Fruit fly (Drosophila melanogaster) whole organism, embryonic: ENCODE measurements around the gene CG33552.
A peak's percentile ranks its signal among the peaks of the same experiment; 100 is the strongest.

Source experiments
- Atf6 ChIP-seq: fragments of 200-800 bp; sonication (Bioruptor generic); IDR thresholded peaks from 2 replicates; pipeline ENCODE4 v1.3.6; 2022; ENCODE audit warnings: missing biosample characterization, missing genetic modification characterization
- Awh ChIP-seq: fragments of 200-800 bp; sonication (Bioruptor generic); IDR thresholded peaks from 2 replicates; pipeline ENCODE4, ENCODE4 v1.3.6; 2022; ENCODE audit warnings: missing biosample characterization, missing genetic modification characterization
- B-H1 ChIP-seq: fragments of 200-800 bp; sonication (Bioruptor generic); IDR thresholded peaks from 3 replicates; pipeline ENCODE4 v1.3.6; 2022; ENCODE audit warnings: missing biosample characterization, missing genetic modification characterization
- CG10147 ChIP-seq: fragments of 200-800 bp; sonication (Bioruptor generic); optimal IDR thresholded peaks from 2 replicates; lab custom pipeline; 2019; ENCODE audit warnings: missing biosample characterization, mild to moderate bottlenecking, missing genetic modification characterization, moderate library complexity
- CG12071 ChIP-seq: fragments of 200-800 bp; sonication (Bioruptor generic); optimal IDR thresholded peaks from 3 replicates; lab custom pipeline; 2018; ENCODE audit warnings: missing biosample characterization, mild to moderate bottlenecking, missing genetic modification characterization
- CG12219 ChIP-seq: fragments of 200-800 bp; sonication (Bioruptor generic); optimal IDR thresholded peaks from 3 replicates; lab custom pipeline; 2018; ENCODE audit warnings: missing biosample characterization, mild to moderate bottlenecking, missing genetic modification characterization
- CG14441 ChIP-seq: fragments of 200-800 bp; sonication (Bioruptor generic); IDR thresholded peaks from 2 replicates; pipeline ENCODE4 v1.3.6; 2022; ENCODE audit warnings: missing biosample characterization, missing genetic modification characterization
- CG15479 ChIP-seq: fragments of 200-800 bp; sonication (Bioruptor generic); optimal IDR thresholded peaks from 3 replicates; lab custom pipeline; 2019; ENCODE audit warnings: missing biosample characterization, mild to moderate bottlenecking, missing genetic modification characterization, moderate library complexity
- CG15601 ChIP-seq: fragments of 200-800 bp; sonication (Bioruptor generic); optimal IDR thresholded peaks from 3 replicates; lab custom pipeline; 2019; ENCODE audit warnings: missing biosample characterization, mild to moderate bottlenecking, missing genetic modification characterization, moderate library complexity
- CG1603 ChIP-seq: fragments of 200-800 bp; sonication (Bioruptor generic); optimal IDR thresholded peaks from 2 replicates; lab custom pipeline; 2019; ENCODE audit warnings: missing biosample characterization, mild to moderate bottlenecking, missing genetic modification characterization, moderate library complexity
- CG1647 ChIP-seq: fragments of 200-800 bp; sonication (Bioruptor generic); optimal IDR thresholded peaks from 3 replicates; lab custom pipeline; 2016; ENCODE audit warnings: missing biosample characterization, missing genetic modification characterization
- CG17186 ChIP-seq: fragments of 200-800 bp; sonication (Bioruptor generic); optimal IDR thresholded peaks from 3 replicates; lab custom pipeline; 2017; ENCODE audit warnings: missing biosample characterization, missing genetic modification reagents, missing genetic modification characterization
- CG17912 ChIP-seq: fragments of 200-800 bp; sonication (Bioruptor generic); optimal IDR thresholded peaks from 2 replicates; lab custom pipeline; 2018; ENCODE audit warnings: missing biosample characterization, mild to moderate bottlenecking, missing genetic modification characterization
- CG18476 ChIP-seq: fragments of 200-800 bp; sonication (Bioruptor generic); optimal IDR thresholded peaks from 2 replicates; lab custom pipeline; 2016; ENCODE audit warnings: missing biosample characterization, mild to moderate bottlenecking, missing genetic modification characterization
- CG31365 ChIP-seq: fragments of 200-800 bp; sonication (Bioruptor generic); optimal IDR thresholded peaks from 2 replicates; lab custom pipeline; 2018; ENCODE audit warnings: missing biosample characterization, mild to moderate bottlenecking, missing genetic modification characterization
- CG3838 ChIP-seq: fragments of 200-800 bp; sonication (Bioruptor generic); optimal IDR thresholded peaks from 3 replicates; lab custom pipeline; 2016; ENCODE audit warnings: missing biosample characterization, missing genetic modification characterization
- CG4707 ChIP-seq: fragments of 200-800 bp; sonication (Bioruptor generic); optimal IDR thresholded peaks from 2 replicates; lab custom pipeline; 2018; ENCODE audit warnings: missing biosample characterization, mild to moderate bottlenecking, missing genetic modification characterization, moderate library complexity
- CG5245 ChIP-seq: fragments of 200-800 bp; sonication (Bioruptor generic); optimal IDR thresholded peaks from 3 replicates; lab custom pipeline; 2016; ENCODE audit warnings: missing biosample characterization, missing genetic modification characterization
- CG7556 ChIP-seq: fragments of 200-800 bp; sonication (Bioruptor generic); optimal IDR thresholded peaks from 2 replicates; lab custom pipeline; 2017; ENCODE audit warnings: missing biosample characterization, mild to moderate bottlenecking, missing genetic modification characterization
- CG8290 ChIP-seq, 3 experiments: fragments of 200-800 bp; sonication (Bioruptor generic); optimal IDR thresholded peaks; 2 replicates each; lab custom pipeline; 2016 to 2019; ENCODE audit warnings: missing biosample characterization in 3 of 3, missing genetic modification characterization in 3 of 3, mild to moderate bottlenecking in 2 of 3, moderate library complexity in 1 of 3
- CG9437 ChIP-seq: fragments of 200-800 bp; sonication (Bioruptor generic); optimal IDR thresholded peaks from 2 replicates; lab custom pipeline; 2018; ENCODE audit warnings: missing biosample characterization, mild to moderate bottlenecking, missing genetic modification characterization
- CrebB ChIP-seq: fragments of 200-800 bp; sonication (Bioruptor generic); optimal IDR thresholded peaks from 3 replicates; lab custom pipeline; 2018; ENCODE audit warnings: missing biosample characterization, mild to moderate bottlenecking, missing genetic modification characterization
- Dip2 ChIP-seq: fragments of 200-800 bp; sonication (Bioruptor generic); IDR thresholded peaks from 2 replicates; pipeline ENCODE4 v1.3.6; 2022; ENCODE audit warnings: missing biosample characterization, missing genetic modification characterization
- Dll ChIP-seq: fragments of 200-800 bp; sonication (Bioruptor generic); IDR thresholded peaks from 4 replicates; pipeline ENCODE4 v1.3.6; 2022; ENCODE audit warnings: missing biosample characterization, missing genetic modification characterization; ENCODE audit not compliant: partially characterized antibody
- Dp ChIP-seq: fragments of 200-800 bp; sonication (Bioruptor generic); optimal IDR thresholded peaks from 2 replicates; lab custom pipeline; 2018; ENCODE audit warnings: missing biosample characterization, mild to moderate bottlenecking, missing genetic modification characterization, moderate library complexity
- Fer1 ChIP-seq: fragments of 200-800 bp; sonication (Bioruptor generic); optimal IDR thresholded peaks from 2 replicates; lab custom pipeline; 2017; ENCODE audit warnings: missing biosample characterization, mild to moderate bottlenecking, missing genetic modification characterization
- HLH54F ChIP-seq: fragments of 200-800 bp; sonication (Bioruptor generic); optimal IDR thresholded peaks from 3 replicates; lab custom pipeline; 2016; ENCODE audit warnings: missing biosample characterization, missing genetic modification characterization
- Max ChIP-seq: fragments of 200-800 bp; sonication (Bioruptor generic); optimal IDR thresholded peaks from 2 replicates; lab custom pipeline; 2016; ENCODE audit warnings: missing biosample characterization, mild to moderate bottlenecking, missing genetic modification characterization
- Neu2 ChIP-seq: fragments of 200-800 bp; sonication (Bioruptor generic); optimal IDR thresholded peaks from 3 replicates; lab custom pipeline; 2016; ENCODE audit warnings: missing biosample characterization, missing genetic modification characterization, borderline replicate concordance
- Pdp1 ChIP-seq, 2 experiments: fragments of 200-800 bp; sonication (Bioruptor generic); optimal IDR thresholded peaks; 3 replicates each; lab custom pipeline; 2016; ENCODE audit warnings: missing biosample characterization in 2 of 2, missing genetic modification characterization in 2 of 2, mild to moderate bottlenecking in 1 of 2, moderate library complexity in 1 of 2
- Rx ChIP-seq: fragments of 200-800 bp; sonication (Bioruptor generic); IDR thresholded peaks from 2 replicates; pipeline ENCODE4 v1.3.6; 2022; ENCODE audit warnings: missing biosample characterization, missing genetic modification characterization
- Stat92E ChIP-seq, 3 experiments: fragments of >200 bp in 2 of 3; fragments of 200-800 bp in 1 of 3; sonication (Bioruptor generic) in 1 of 3; optimal IDR thresholded peaks; 2 replicates each; lab custom pipeline; 2017 to 2019; ENCODE audit warnings: missing biosample characterization in 3 of 3, missing genetic modification characterization in 3 of 3, mild to moderate bottlenecking in 1 of 3, moderate library complexity in 1 of 3
- ab ChIP-seq: fragments of 200-800 bp; sonication (Bioruptor generic); optimal IDR thresholded peaks from 2 replicates; lab custom pipeline; 2016; ENCODE audit warnings: missing biosample characterization, missing genetic modification characterization
- amos ChIP-seq: fragments of 200-800 bp; sonication (Bioruptor generic); IDR thresholded peaks from 2 replicates; pipeline ENCODE4 v1.3.6; 2022; ENCODE audit warnings: missing biosample characterization, missing genetic modification characterization; ENCODE audit not compliant: partially characterized antibody
- dimm ChIP-seq: fragments of 200-800 bp; sonication (Bioruptor generic); IDR thresholded peaks from 2 replicates; pipeline ENCODE4 v1.3.6; 2022; ENCODE audit warnings: missing biosample characterization, missing genetic modification characterization
- en ChIP-seq: fragments of 200-800 bp; sonication (Bioruptor generic); optimal IDR thresholded peaks from 2 replicates; lab custom pipeline; 2016; ENCODE audit warnings: missing biosample characterization, missing genetic modification characterization
- fd96Cb ChIP-seq: fragments of 200-800 bp; sonication (Bioruptor generic); optimal IDR thresholded peaks from 2 replicates; lab custom pipeline; 2018; ENCODE audit warnings: missing biosample characterization, mild to moderate bottlenecking, missing genetic modification characterization, moderate library complexity
- gem ChIP-seq: fragments of 200-800 bp; sonication (Bioruptor generic); optimal IDR thresholded peaks from 2 replicates; lab custom pipeline; 2019; ENCODE audit warnings: missing biosample characterization, mild to moderate bottlenecking, missing genetic modification characterization, moderate library complexity
- h ChIP-seq: fragments of >200 bp; optimal IDR thresholded peaks from 2 replicates; lab custom pipeline; 2017
- kay ChIP-seq: fragments of 200-800 bp; sonication (Bioruptor generic); optimal IDR thresholded peaks from 2 replicates; lab custom pipeline; 2016; ENCODE audit warnings: missing biosample characterization, missing genetic modification characterization
- maf-S ChIP-seq: fragments of 200-800 bp; sonication (Bioruptor generic); optimal IDR thresholded peaks from 2 replicates; lab custom pipeline; 2016; ENCODE audit warnings: missing biosample characterization, missing genetic modification characterization
- repo ChIP-seq: fragments of 200-800 bp; sonication (Bioruptor generic); optimal IDR thresholded peaks from 2 replicates; lab custom pipeline; 2016; ENCODE audit warnings: missing biosample characterization, missing genetic modification characterization
- sd ChIP-seq: fragments of 200-800 bp; sonication (Bioruptor generic); optimal IDR thresholded peaks from 3 replicates; lab custom pipeline; 2018; ENCODE audit warnings: missing biosample characterization, mild to moderate bottlenecking, missing genetic modification characterization, moderate library complexity
- slbo ChIP-seq: fragments of 200-800 bp; sonication (Bioruptor generic); IDR thresholded peaks from 2 replicates; pipeline ENCODE4 v1.3.6; 2022; ENCODE audit warnings: missing biosample characterization, missing genetic modification characterization
- sug ChIP-seq: fragments of 200-800 bp; optimal IDR thresholded peaks from 2 replicates; lab custom pipeline; 2019; ENCODE audit warnings: missing biosample characterization, mild to moderate bottlenecking, missing genetic modification characterization, moderate library complexity
- tin ChIP-seq: fragments of 200-800 bp; sonication (Bioruptor generic); optimal IDR thresholded peaks from 3 replicates; lab custom pipeline; 2016; ENCODE audit warnings: missing biosample characterization, missing genetic modification characterization
- tna ChIP-seq: fragments of 200-800 bp; sonication (Bioruptor generic); IDR thresholded peaks from 2 replicates; pipeline ENCODE4 v1.3.6; 2022; ENCODE audit warnings: missing biosample characterization, missing genetic modification characterization; ENCODE audit not compliant: partially characterized antibody
- trem ChIP-seq: fragments of 200-800 bp; optimal IDR thresholded peaks from 3 replicates; lab custom pipeline; 2019; ENCODE audit warnings: missing biosample characterization, mild to moderate bottlenecking, missing genetic modification characterization, moderate library complexity
- unpg ChIP-seq: fragments of 200-800 bp; sonication (Bioruptor generic); optimal IDR thresholded peaks from 3 replicates; lab custom pipeline; 2018; ENCODE audit warnings: missing biosample characterization, mild to moderate bottlenecking, missing genetic modification characterization, moderate library complexity
- wdn ChIP-seq: fragments of 200-800 bp; sonication (Bioruptor generic); IDR thresholded peaks from 2 replicates; pipeline ENCODE4 v1.3.6; 2022; ENCODE audit warnings: missing biosample characterization, missing genetic modification characterization
- zfh2 ChIP-seq: fragments of 200-800 bp; sonication (Bioruptor generic); optimal IDR thresholded peaks from 2 replicates; lab custom pipeline; 2016; ENCODE audit warnings: missing biosample characterization, missing genetic modification characterization

CG33552 gene

DNA sequence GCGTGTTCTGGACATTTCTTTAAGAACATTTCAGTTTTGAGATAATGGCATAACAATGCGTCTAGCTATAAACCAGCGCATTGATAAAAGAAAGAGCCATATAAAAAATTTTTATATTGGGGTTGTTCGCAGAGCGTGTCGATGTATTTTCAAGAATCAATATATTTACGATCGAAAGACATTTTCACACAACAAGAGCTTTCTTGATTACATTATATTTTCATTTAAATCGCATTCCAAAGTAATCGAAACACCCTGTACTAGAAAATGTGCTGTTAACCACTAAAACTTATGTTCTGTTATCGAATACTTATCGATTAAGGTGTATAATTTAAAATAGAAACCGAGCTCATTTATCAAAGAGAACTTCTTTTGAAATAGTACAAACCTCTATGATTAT lies 21.4 kb downstream of the CG33552 start (continued):
- TF ChIP-seq B-H1 (GFP tag; lab: Robert Waterston, UW) (no peak), Rx (GFP tag; lab: Robert Waterston, UW) (no peak), Pdp1 (GFP tag; optimal IDR thresholded peaks at IDR 0.05; lab: Kevin White, UChicago) (peak; percentile 18 to 52), Stat92E (GFP tag; optimal IDR thresholded peaks at IDR 0.05; lab: Kevin White, UChicago) (no peak), CG9437 (GFP tag; lab: Kevin White, UChicago) (no peak), CG1647 (GFP tag; lab: Kevin White, UChicago) (peak; percentile 23), CG17186 (GFP tag; lab: Kevin White, UChicago) (no peak), CG10147 (GFP tag; lab: Kevin White, UChicago) (peak; percentile 49), amos (GFP tag; lab: Robert Waterston, UW) (no peak), CrebB (tag; lab: Kevin White, UChicago) (peak; percentile 38), CG1603 (peak; percentile 31), CG8290 (GFP tag; optimal IDR thresholded peaks at IDR 0.05; lab: Kevin White, UChicago) (no peak), CG8290 (tag; optimal IDR thresholded peaks at IDR 0.05; lab: Kevin White, UChicago) (peak in 1 of 2 experiments; percentile 47), fd96Cb (tag; lab: Kevin White, UChicago) (no peak), Fer1 (GFP tag; lab: Kevin White, UChicago) (no peak), tna (no peak), slbo (GFP tag; lab: Robert Waterston, UW) (peak; percentile 73), trem (no peak), kay (peak; percentile 7), maf-S (peak; percentile 44), dimm (GFP tag; lab: Robert Waterston, UW) (no peak), CG12071 (GFP tag; lab: Kevin White, UChicago) (no peak), Dip2 (no peak), Neu2 (GFP tag; lab: Kevin White, UChicago) (peak; percentile 74), CG3838 (no peak), zfh2 (peak; percentile 59), h (lab: Kevin White, UChicago) (no peak), Awh (GFP tag; lab: Robert Waterston, UW) (no peak), CG5245 (GFP tag; lab: Kevin White, UChicago) (no peak), CG31365 (tag; lab: Kevin White, UChicago) (no peak), CG18476 (GFP tag; lab: Kevin White, UChicago) (peak; percentile 35), CG14441 (GFP tag; lab: Robert Waterston, UW) (no peak), CG7556 (peak; percentile 19), Dp (GFP tag; lab: Kevin White, UChicago) (peak; percentile 74), gem (peak; percentile 70), repo (GFP tag; lab: Kevin White, UChicago) (no peak), CG15479 (GFP tag; lab: Kevin White, UChicago) (no peak), ab (GFP tag; lab: Kevin White, UChicago) (no peak), CG15601 (peak; percentile 7), wdn (no peak), unpg (GFP tag; lab: Kevin White, UChicago) (peak; percentile 64), HLH54F (GFP tag; lab: Kevin White, UChicago) (peak; percentile 48), sd (tag; lab: Kevin White, UChicago) (peak; percentile 84), sug (peak; percentile 44), CG12219 (GFP tag; lab: Kevin White, UChicago) (peak; percentile 3), tin (GFP tag; lab: Kevin White, UChicago) (peak; percentile 34), en (GFP tag; lab: Kevin White, UChicago) (peak; percentile 32), Dll (GFP tag; lab: Robert Waterston, UW) (no peak), CG17912 (GFP tag; lab: Kevin White, UChicago) (no peak), Max (GFP tag; lab: Kevin White, UChicago) (peak; percentile 36), Atf6 (peak; percentile 44; the same call in 1 of the 2 replicates), CG4707 (no peak)
